Fruit fly (Drosophila melanogaster) Kc167 (cell line): Measurements from ENCODE around the gene Ctr9.
A peak's percentile ranks its signal among the peaks of the same experiment; 100 is the strongest.

Source experiments
- Myc ChIP-seq: fragments of >200 bp; optimal IDR thresholded peaks from 2 replicates; lab custom pipeline; 2017; ENCODE audit warnings: missing external identifiers
- Sin3A ChIP-seq: fragments of >200 bp; optimal IDR thresholded peaks from 2 replicates; lab custom pipeline; 2018; ENCODE audit warnings: missing external identifiers
- h ChIP-seq: fragments of >200 bp; optimal IDR thresholded peaks from 3 replicates; lab custom pipeline; 2018; ENCODE audit warnings: missing external identifiers
- insv ChIP-seq: fragments of >200 bp; optimal IDR thresholded peaks from 3 replicates; lab custom pipeline; 2018; ENCODE audit warnings: missing external identifiers
- psq ChIP-seq: fragments of >200 bp; optimal IDR thresholded peaks from 2 replicates; lab custom pipeline; 2017; ENCODE audit warnings: missing external identifiers
- ttk ChIP-seq: sonication (Bioruptor generic); optimal IDR thresholded peaks from 2 replicates; lab custom pipeline; 2017; ENCODE audit warnings: missing external identifiers

Gene Ctr9

DNA sequence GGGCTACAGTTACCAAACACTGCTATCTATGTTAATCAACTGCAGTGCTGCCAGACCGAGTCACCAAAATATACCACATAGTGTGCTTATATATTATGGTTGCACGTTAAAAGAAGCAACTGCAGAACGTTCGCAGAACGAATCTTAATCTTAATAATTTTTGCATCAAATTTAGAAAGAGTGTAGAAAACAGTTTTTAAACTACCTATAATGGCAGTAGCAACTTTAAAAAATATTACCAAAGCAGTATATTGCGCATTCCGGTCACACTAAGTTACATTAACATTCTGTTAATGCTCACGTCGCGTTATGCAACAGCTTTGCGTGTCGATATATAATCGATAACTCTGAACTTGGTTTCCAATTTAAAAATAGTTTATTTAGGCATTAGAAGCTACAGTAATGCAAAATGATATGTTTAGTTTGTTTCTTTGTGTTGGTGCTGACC is 35.1 kb downstream of the Ctr9 start, which contains the start of gene indra:
Gene indra, minus strand, starts transcription at position 271 of the 448 bp plus-strand sequence.
- no peak for TF ChIP-seq Myc (lab: Kevin White, UChicago)
- no peak for TF ChIP-seq psq (lab: Kevin White, UChicago)
- TF ChIP-seq Sin3A (lab: Kevin White, UChicago), result no peak
- no peak for TF ChIP-seq insv
- no peak for TF ChIP-seq ttk
- no peak for TF ChIP-seq h (lab: Kevin White, UChicago)

DNA sequence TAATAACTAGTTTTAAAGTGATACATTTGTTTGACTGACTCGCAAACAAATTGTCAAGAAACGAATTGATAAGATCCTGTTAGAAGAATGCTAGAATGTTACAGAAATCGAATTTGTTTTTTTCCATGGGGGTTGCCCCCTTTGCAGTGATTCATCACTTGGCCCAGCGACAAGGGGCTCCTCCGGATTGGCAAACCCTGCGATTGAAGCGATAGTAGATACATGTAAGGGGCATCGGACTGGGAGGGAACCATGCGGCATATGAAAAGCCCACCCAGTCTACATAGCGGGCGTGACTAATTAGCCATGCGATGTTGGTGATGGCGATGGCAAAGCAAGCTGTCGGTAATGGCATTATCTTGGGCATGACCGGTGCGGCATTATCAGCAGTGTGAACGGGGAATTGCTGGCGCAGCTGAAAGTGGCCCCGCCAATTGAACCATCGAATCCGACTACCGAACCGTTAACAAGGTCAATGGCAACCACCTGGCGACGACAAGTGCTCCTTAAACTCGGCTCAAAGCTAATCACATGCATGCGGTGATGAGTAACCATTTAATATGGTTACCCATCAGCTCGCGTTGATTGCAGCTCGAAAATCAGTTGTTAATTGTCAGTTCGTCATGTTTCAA is 40.0 kb downstream of the Ctr9 start:
- no peak for TF ChIP-seq Sin3A (lab: Kevin White, UChicago)
- TF ChIP-seq Myc (lab: Kevin White, UChicago), result no peak
- TF ChIP-seq psq (lab: Kevin White, UChicago), result no peak
- no peak for TF ChIP-seq insv
- TF ChIP-seq h (lab: Kevin White, UChicago), result no peak
- no peak for TF ChIP-seq ttk

DNA sequence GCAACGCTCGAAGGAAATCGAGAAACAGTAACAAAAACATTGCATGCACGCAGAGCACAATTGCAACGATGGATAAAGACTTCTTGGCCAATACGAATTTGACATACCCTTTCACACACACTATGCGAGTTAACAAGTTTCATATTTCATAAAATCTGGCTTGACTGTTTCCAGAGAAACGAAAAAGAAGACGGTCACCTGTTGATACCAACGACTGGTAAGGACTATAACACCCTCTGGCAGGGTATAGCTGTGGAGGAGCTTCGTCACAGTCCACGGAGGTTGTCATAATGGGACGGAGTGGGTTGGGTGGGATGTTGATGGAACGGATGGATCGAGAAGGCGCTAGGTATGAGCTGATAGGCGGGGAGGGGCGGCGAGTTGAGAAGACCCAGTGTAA is 41.2 kb downstream of the Ctr9 start:
- TF ChIP-seq insv (no peak), h (lab: Kevin White, UChicago) (no peak), Sin3A (lab: Kevin White, UChicago) (no peak), psq (lab: Kevin White, UChicago) (no peak), ttk (no peak), Myc (lab: Kevin White, UChicago) (no peak)

DNA sequence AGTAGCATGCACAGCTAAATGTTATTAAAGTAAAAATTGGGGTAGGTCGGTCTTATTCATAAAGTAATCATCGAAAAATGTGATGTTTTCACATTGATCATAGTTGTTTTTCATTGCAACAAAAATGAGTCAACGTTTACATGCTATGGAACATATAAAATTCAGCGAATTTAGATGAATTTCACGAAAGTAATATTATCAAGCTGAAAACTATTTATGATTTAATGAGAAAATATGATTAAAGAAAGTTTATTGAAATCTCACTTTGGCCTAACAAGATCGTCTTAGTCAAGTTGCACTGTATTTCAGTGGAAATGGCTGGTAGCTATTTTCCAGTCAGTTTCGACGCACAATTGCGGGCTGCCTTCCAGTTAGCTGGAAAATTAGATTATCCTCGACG is 41.9 kb downstream of the Ctr9 start:
- TF ChIP-seq insv (no peak), psq (lab: Kevin White, UChicago) (no peak), Sin3A (lab: Kevin White, UChicago) (no peak), ttk (no peak)

DNA sequence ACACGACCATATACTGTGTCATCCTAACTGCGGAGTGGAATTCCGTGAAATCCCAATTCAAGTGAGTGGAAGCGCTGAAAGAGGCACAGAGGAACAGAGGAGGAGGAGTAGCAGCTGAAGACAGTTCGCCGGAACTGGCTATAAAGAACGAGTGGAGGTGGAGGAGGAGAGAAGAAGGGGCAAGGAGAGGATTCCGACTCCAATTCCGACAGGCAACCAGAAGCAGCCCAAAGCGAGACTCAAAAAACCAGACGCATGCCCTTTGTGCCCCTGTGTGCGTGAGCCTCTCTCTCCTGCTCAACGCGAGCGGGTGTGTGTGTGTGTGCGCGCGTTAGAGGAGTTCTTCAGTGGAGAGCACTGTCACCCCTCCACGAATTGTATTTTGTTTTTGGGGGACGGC is 42.4 kb downstream of the Ctr9 start:
- TF ChIP-seq Sin3A (lab: Kevin White, UChicago) (no peak), insv (no peak), psq (lab: Kevin White, UChicago) (no peak), Myc (lab: Kevin White, UChicago) (no peak), ttk (no peak), h (lab: Kevin White, UChicago) (no peak)

DNA sequence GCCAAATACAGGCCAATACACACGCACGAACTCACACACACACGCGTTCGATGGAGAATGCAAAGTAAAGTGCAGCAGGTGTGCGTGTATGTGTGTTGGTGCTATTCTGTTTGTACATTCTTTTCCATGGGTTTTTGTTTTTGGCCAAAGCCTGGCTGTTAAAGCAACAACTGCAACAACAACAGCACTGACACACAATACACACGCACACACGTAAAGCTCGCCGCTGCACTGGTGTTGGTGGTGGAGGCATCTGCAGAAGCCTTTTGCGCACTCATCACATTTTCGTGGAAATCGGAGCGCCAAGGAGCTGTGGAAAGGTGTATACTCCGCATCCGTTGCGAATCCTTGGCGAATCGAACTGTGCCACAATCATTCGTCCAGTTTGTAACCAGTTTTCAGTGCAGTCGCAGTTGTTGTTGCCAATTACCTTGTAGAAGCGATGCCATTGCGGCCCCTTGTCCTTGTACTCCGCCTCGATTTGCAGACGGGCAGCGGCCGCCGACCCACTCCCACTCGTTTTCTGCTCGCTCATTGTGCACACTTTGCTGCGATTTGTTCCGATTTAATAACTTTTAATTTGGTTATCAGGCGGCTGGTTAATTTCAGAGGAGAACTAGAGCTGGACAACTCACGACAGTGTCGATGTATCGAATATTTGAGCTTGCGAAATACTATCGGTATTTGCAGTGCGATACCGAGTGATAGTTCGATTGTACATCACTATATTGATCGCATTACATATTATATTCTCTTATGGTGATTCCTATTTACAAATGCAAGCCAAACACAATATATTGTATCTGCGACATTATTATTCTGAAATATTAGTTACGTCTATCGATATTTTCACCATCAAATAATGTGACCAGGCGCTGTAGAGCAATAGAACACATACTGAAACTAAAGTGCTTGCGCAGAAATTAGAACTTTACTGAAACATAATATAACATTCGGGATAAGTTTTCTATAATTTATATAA is 43.2 kb downstream of the Ctr9 start:
- TF ChIP-seq psq (lab: Kevin White, UChicago) (peak; percentile 85), h (lab: Kevin White, UChicago) (no peak), ttk (no peak), insv (no peak), Sin3A (lab: Kevin White, UChicago) (no peak), Myc (lab: Kevin White, UChicago) (no peak)

DNA sequence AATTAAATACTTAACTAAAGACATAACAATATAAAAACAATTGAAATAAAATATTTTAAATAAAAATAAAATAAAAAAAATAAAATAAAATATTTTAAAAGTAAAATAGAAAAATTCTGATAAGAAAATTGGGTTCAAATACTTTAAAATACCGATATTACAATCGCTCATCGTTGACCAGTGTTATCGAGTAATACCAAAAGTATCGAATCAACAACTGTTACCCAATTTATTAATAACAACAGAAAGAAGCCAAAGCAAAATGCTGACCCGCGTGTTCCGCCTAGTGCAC is 43.8 kb downstream of the Ctr9 start, which contains the start of gene CG9166:
Gene CG9166, plus strand, starts transcription at position 193 of the 292 bp plus-strand sequence.
- TF ChIP-seq psq (lab: Kevin White, UChicago), result peak; percentile 31
- TF ChIP-seq insv, result no peak

DNA sequence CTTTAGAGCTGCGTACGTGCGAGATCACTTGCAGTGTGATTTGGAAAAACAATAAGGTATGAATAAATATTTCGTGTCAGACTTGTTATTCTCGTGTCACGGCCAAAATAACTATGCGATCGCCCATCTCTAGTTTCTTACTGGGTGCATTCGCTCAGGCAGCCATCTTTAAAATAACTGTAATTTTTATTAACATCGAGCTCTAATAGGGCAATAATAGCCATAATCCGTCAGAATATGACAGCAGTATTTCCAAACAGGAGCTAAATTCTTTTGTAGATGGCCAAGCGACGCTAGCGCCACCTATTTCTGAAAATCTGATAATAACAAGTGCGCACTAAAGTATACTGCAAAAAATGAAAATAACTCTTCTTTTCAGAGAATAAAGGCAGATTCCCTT is 45.0 kb downstream of the Ctr9 start:
- TF ChIP-seq ttk (no peak), insv (no peak), Sin3A (lab: Kevin White, UChicago) (no peak), Myc (lab: Kevin White, UChicago) (no peak), psq (lab: Kevin White, UChicago) (no peak), h (lab: Kevin White, UChicago) (no peak)

DNA sequence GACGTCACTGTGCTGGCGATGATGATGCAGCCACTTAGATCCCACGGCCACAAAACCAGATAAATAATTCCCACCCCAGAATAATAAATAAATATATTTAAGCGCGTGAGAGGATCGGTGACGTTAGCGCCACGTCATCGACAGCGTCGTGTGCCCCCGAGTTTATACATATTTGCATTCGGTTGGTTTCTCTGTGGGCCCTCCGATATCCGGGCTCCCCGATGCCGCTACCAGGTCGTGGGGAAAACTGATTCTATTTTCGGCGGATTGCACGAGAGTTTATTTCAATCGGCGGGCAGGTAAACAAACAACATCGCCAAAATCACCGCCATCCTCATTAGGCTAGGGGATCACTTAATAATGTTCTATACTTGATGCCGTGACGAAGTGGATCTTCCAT is 47.2 kb downstream of the Ctr9 start:
- TF ChIP-seq Myc (lab: Kevin White, UChicago), result no peak
- TF ChIP-seq psq (lab: Kevin White, UChicago), result no peak
- TF ChIP-seq Sin3A (lab: Kevin White, UChicago), result no peak
- TF ChIP-seq insv, result no peak
- TF ChIP-seq ttk, result no peak
- TF ChIP-seq h (lab: Kevin White, UChicago), result no peak

DNA sequence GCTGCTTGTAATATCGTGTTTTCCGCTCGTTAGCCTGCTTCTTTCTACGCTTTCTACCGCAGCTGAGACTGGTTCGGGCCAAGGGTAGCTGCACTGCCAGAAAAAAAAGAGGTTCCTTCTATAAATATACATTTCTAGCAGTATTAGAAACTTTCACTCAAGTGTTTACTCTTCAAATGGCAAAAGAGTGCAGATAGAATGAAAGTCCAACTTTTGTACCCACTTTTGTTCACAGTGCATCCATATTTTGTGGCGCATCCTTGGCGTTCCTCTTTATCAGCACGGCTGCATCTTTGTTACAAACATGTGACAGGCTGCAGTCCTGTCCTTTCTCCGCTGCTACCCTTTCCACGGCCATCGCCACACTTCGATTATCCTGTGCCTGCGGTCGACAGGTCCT is 51.3 kb downstream of the Ctr9 start:
- no peak for TF ChIP-seq insv
- TF ChIP-seq ttk, result no peak
- no peak for TF ChIP-seq h (lab: Kevin White, UChicago)
- no peak for TF ChIP-seq Sin3A (lab: Kevin White, UChicago)
- no peak for TF ChIP-seq psq (lab: Kevin White, UChicago)
- no peak for TF ChIP-seq Myc (lab: Kevin White, UChicago)
